Worm (Caenorhabditis elegans) whole organism, L4 larva: ENCODE data around the gene C46H3.2.
"Not testable (repeated sequence)": the region's sequence is repeated elsewhere in the genome, so short reads cannot be mapped to it uniquely, and the experiment has no call there.

Source experiments
- Y75B8A.6 ChIP-seq: fragments of 200-800 bp; sonication (Bioruptor generic); IDR thresholded peaks from 2 replicates; pipeline ENCODE4 v1.3.6; 2022; ENCODE audit warnings: missing genetic modification reagents, missing genetic modification characterization, missing compliant biosample characterization
- arid-1 ChIP-seq: fragments of 200-800 bp; sonication (Bioruptor generic); conservative IDR thresholded peaks from 2 replicates; pipeline ENCODE4 v1.3.6; 2022; ENCODE audit warnings: missing genetic modification reagents, missing genetic modification characterization, missing compliant biosample characterization
- mxl-3 ChIP-seq: fragments of 200-800 bp; sonication (Bioruptor generic); optimal IDR thresholded peaks from 2 replicates; lab custom pipeline; 2018; ENCODE audit warnings: mild to moderate bottlenecking, missing genetic modification characterization, missing compliant biosample characterization
- nhr-237 ChIP-seq: sonication (generic microtip); optimal IDR thresholded peaks from 2 replicates; lab custom pipeline; 2017; ENCODE audit warnings: missing biosample characterization, missing genetic modification characterization
- pqm-1 ChIP-seq: sonication (generic microtip); optimal IDR thresholded peaks from 2 replicates; lab custom pipeline; 2017; ENCODE audit warnings: missing biosample characterization, missing genetic modification characterization
- rbr-2 ChIP-seq: sonication (generic microtip); optimal IDR thresholded peaks from 2 replicates; lab custom pipeline; 2016; ENCODE audit warnings: missing genotype, missing genetic modification characterization, missing compliant biosample characterization
- unc-130 ChIP-seq: sonication (generic microtip); optimal IDR thresholded peaks from 2 replicates; lab custom pipeline; 2016; ENCODE audit warnings: missing genetic modification reagents, missing genetic modification characterization, missing compliant biosample characterization

DNA sequence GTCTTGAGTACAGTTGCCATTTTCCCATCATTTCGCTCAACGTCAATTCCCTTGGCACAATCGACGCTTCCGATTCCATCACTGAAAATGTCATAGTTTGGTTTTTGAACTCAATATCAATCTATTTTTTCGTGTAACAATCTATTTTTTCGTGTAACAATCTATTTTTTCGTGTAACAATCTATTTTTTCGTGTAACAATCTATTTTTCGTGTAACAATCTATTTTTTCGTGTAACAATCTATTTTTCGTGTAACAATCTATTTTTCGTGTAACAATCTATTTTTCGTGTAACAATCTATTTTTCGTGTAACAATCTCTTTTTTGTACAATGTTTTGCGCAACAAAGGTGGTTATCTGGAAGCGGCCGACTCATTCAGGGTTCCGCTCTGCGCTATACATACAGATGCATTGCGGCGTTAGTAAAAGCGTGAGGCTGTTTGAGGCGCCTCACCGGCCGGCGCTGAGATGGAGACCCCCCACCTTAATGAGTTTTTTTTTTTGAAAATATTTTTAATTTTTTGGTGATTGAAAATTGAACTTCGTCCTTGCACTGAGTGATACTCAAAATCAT is 35.3 kb downstream of the C46H3.2 start:
- TF ChIP-seq rbr-2 (tag; lab: Kevin White, UChicago); nhr-237 (tag; lab: Kevin White, UChicago); mxl-3; Y75B8A.6 (GFP tag; lab: Robert Waterston, UW); pqm-1 (tag; lab: Kevin White, UChicago); unc-130 (GFP tag; lab: Kevin White, UChicago); arid-1 (GFP tag; lab: Robert Waterston, UW): not testable (repeated sequence)
